Worm (Caenorhabditis elegans) whole organism, L2 larva: ENCODE measurements around the gene fbxa-25.

Source experiments
- R02D3.7 ChIP-seq: fragments of 150-350 bp; optimal IDR thresholded peaks from 2 replicates; lab custom pipeline; 2014; ENCODE audit warnings: missing biosample characterization, missing genetic modification characterization
- egl-27 ChIP-seq: sonication (generic microtip); optimal IDR thresholded peaks from 3 replicates; lab custom pipeline; 2017; ENCODE audit warnings: missing biosample characterization, missing genetic modification reagents, missing genetic modification characterization
- lin-39 ChIP-seq: fragments of 150-350 bp; optimal IDR thresholded peaks from 2 replicates; lab custom pipeline; 2014; ENCODE audit warnings: missing biosample characterization, missing genetic modification reagents, missing genetic modification characterization
- nhr-12 ChIP-seq: fragments of 150-350 bp; optimal IDR thresholded peaks from 2 replicates; lab custom pipeline; 2014; ENCODE audit warnings: missing biosample characterization, missing genetic modification characterization
- nhr-25 ChIP-seq: fragments of 150-350 bp; sonication (generic microtip); optimal IDR thresholded peaks from 3 replicates; lab custom pipeline; 2014; ENCODE audit warnings: missing biosample characterization, missing genetic modification characterization
- snpc-4 ChIP-seq: fragments of 150-350 bp; optimal IDR thresholded peaks from 2 replicates; lab custom pipeline; 2014; ENCODE audit warnings: missing biosample characterization, missing genetic modification characterization

DNA sequence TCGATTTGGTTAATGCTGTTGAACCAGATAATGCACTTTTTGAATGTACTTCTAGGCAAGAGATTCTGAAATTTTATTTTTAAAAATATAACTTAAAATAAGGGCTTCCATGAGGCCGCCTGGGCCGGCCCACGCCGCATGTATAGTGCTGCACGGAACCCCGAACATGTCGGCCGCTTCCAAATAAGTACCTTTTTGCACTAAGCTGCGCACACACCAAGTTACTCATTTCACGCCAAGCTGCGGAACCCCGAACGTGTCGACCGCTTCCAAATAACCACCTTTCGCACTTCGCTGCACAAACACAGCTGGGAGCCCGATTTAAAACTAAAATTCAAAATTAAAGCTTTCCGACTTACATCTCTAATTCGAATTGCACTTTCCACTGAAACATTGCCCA, 37.9 kb downstream of the fbxa-25 start:
- no peak for TF ChIP-seq nhr-12
- no peak for TF ChIP-seq lin-39
- no peak for TF ChIP-seq nhr-25 (tag; lab: Kevin White, UChicago)
- no peak for TF ChIP-seq egl-27 (tag; lab: Kevin White, UChicago)
- TF ChIP-seq R02D3.7 (tag; lab: Kevin White, UChicago) = no peak
- no peak for TF ChIP-seq snpc-4 (tag; lab: Kevin White, UChicago)
